Fruit fly (Drosophila melanogaster) whole organism, embryonic: ENCODE measurements around the gene CG32102.

Source experiments
- Atf6 ChIP-seq: fragments of 200-800 bp; sonication (Bioruptor generic); IDR thresholded peaks from 2 replicates; pipeline ENCODE4 v1.3.6; 2022; ENCODE audit warnings: missing biosample characterization, missing genetic modification characterization
- CG10209 ChIP-seq: fragments of 200-800 bp; sonication (Bioruptor generic); optimal IDR thresholded peaks from 3 replicates; lab custom pipeline; 2017; ENCODE audit warnings: missing biosample characterization, mild to moderate bottlenecking, missing genetic modification characterization, missing genetic modification reagents
- CG10462 ChIP-seq: fragments of 200-800 bp; sonication (Bioruptor generic); optimal IDR thresholded peaks from 2 replicates; lab custom pipeline; 2016; ENCODE audit warnings: missing biosample characterization, missing genetic modification characterization
- CG11093 ChIP-seq: fragments of 200-800 bp; sonication (Bioruptor generic); IDR thresholded peaks from 3 replicates; pipeline ENCODE4 v1.3.6; 2022; ENCODE audit warnings: missing biosample characterization, missing genetic modification characterization
- CG12219 ChIP-seq: fragments of 200-800 bp; sonication (Bioruptor generic); optimal IDR thresholded peaks from 3 replicates; lab custom pipeline; 2018; ENCODE audit warnings: missing biosample characterization, mild to moderate bottlenecking, missing genetic modification characterization
- CG1233 ChIP-seq: fragments of 200-800 bp; sonication (Bioruptor generic); optimal IDR thresholded peaks from 4 replicates; lab custom pipeline; 2018; ENCODE audit warnings: missing biosample characterization, mild to moderate bottlenecking, missing genetic modification characterization
- CG12391 ChIP-seq: fragments of 200-800 bp; sonication (Bioruptor generic); optimal IDR thresholded peaks from 3 replicates; lab custom pipeline; 2018; ENCODE audit warnings: missing biosample characterization, mild to moderate bottlenecking, missing genetic modification characterization, moderate library complexity
- CG13123 ChIP-seq: fragments of 200-800 bp; sonication (Bioruptor generic); optimal IDR thresholded peaks from 2 replicates; lab custom pipeline; 2016; ENCODE audit warnings: missing biosample characterization, missing genetic modification characterization
- CG14667 ChIP-seq: fragments of 200-800 bp; sonication (Bioruptor generic); IDR thresholded peaks from 2 replicates; pipeline ENCODE4 v1.3.6; 2022; ENCODE audit warnings: missing biosample characterization, missing genetic modification characterization
- CG15269 ChIP-seq: fragments of 200-800 bp; sonication (Bioruptor generic); optimal IDR thresholded peaks from 2 replicates; lab custom pipeline; 2018; ENCODE audit warnings: missing biosample characterization, mild to moderate bottlenecking, missing genetic modification characterization, moderate library complexity
- CG15696 ChIP-seq: fragments of 200-800 bp; sonication (Bioruptor generic); optimal IDR thresholded peaks from 2 replicates; lab custom pipeline; 2019; ENCODE audit warnings: missing biosample characterization, mild to moderate bottlenecking, missing genetic modification characterization, moderate library complexity
- CG16815 ChIP-seq: fragments of 200-800 bp; sonication (Bioruptor generic); optimal IDR thresholded peaks from 3 replicates; lab custom pipeline; 2017; ENCODE audit warnings: missing biosample characterization, mild to moderate bottlenecking, missing genetic modification characterization
- CG17328 ChIP-seq: fragments of 200-800 bp; sonication (Bioruptor generic); IDR thresholded peaks from 2 replicates; pipeline ENCODE4 v1.3.6; 2022; ENCODE audit warnings: missing biosample characterization, missing genetic modification characterization
- CG17361 ChIP-seq: fragments of 200-800 bp; sonication (Bioruptor generic); IDR thresholded peaks from 3 replicates; pipeline ENCODE4 v1.3.6; 2022; ENCODE audit warnings: missing biosample characterization, missing genetic modification characterization
- CG2116 ChIP-seq: fragments of 200-800 bp; sonication (Bioruptor generic); optimal IDR thresholded peaks from 3 replicates; lab custom pipeline; 2018; ENCODE audit warnings: missing biosample characterization, mild to moderate bottlenecking, missing genetic modification characterization
- CG3065 ChIP-seq: fragments of 200-800 bp; sonication (Bioruptor generic); optimal IDR thresholded peaks from 2 replicates; lab custom pipeline; 2016; ENCODE audit warnings: missing biosample characterization, missing genetic modification characterization
- CG3281 ChIP-seq: fragments of 200-800 bp; sonication (Bioruptor generic); optimal IDR thresholded peaks from 3 replicates; lab custom pipeline; 2017; ENCODE audit warnings: missing biosample characterization, mild to moderate bottlenecking, missing genetic modification characterization
- CG34224 ChIP-seq: fragments of 200-800 bp; sonication (Bioruptor generic); IDR thresholded peaks from 3 replicates; pipeline ENCODE4 v1.3.6; 2022; ENCODE audit warnings: missing biosample characterization, missing genetic modification characterization; ENCODE audit not compliant: partially characterized antibody
- CG4820 ChIP-seq: fragments of 200-800 bp; sonication (Bioruptor generic); optimal IDR thresholded peaks from 3 replicates; lab custom pipeline; 2016; ENCODE audit warnings: missing biosample characterization, missing genetic modification characterization
- CG6254 ChIP-seq: fragments of 200-800 bp; sonication (Bioruptor generic); optimal IDR thresholded peaks from 3 replicates; lab custom pipeline; 2017; ENCODE audit warnings: mild to moderate bottlenecking, missing biosample characterization, missing genetic modification reagents, missing genetic modification characterization
- CG8924 ChIP-seq: fragments of 200-800 bp; optimal IDR thresholded peaks from 3 replicates; lab custom pipeline; 2019; ENCODE audit warnings: missing biosample characterization, mild to moderate bottlenecking, missing genetic modification characterization, moderate library complexity
- CG9727 ChIP-seq: fragments of 200-800 bp; sonication (Bioruptor generic); optimal IDR thresholded peaks from 3 replicates; lab custom pipeline; 2017; ENCODE audit warnings: missing biosample characterization, mild to moderate bottlenecking, missing genetic modification characterization
- CG9876 ChIP-seq: fragments of 200-800 bp; sonication (Bioruptor generic); optimal IDR thresholded peaks from 2 replicates; lab custom pipeline; 2016; ENCODE audit warnings: missing biosample characterization, missing genetic modification characterization
- D19A ChIP-seq: fragments of 200-800 bp; optimal IDR thresholded peaks from 3 replicates; lab custom pipeline; 2019; ENCODE audit warnings: missing biosample characterization, mild to moderate bottlenecking, missing genetic modification characterization, moderate library complexity
- Dll ChIP-seq: fragments of 200-800 bp; sonication (Bioruptor generic); IDR thresholded peaks from 4 replicates; pipeline ENCODE4 v1.3.6; 2022; ENCODE audit warnings: missing biosample characterization, missing genetic modification characterization; ENCODE audit not compliant: partially characterized antibody
- E2f1 ChIP-seq: fragments of 200-800 bp; sonication (Bioruptor generic); IDR thresholded peaks from 2 replicates; pipeline ENCODE4 v1.3.6; 2022; ENCODE audit warnings: missing biosample characterization, missing genetic modification characterization
- Eip74EF ChIP-seq, 2 experiments: fragments of 200-800 bp in 1 of 2; fragments of >200 bp in 1 of 2; sonication (Bioruptor generic) in 1 of 2; optimal IDR thresholded peaks; 2 replicates each; lab custom pipeline; 2017 to 2019; ENCODE audit warnings: missing biosample characterization in 2 of 2, missing genetic modification characterization in 2 of 2, mild to moderate bottlenecking in 1 of 2, moderate library complexity in 1 of 2
- Gug ChIP-seq: fragments of 200-800 bp; sonication (Bioruptor generic); IDR thresholded peaks from 4 replicates; pipeline ENCODE4 v1.3.6; 2022; ENCODE audit warnings: missing biosample characterization, missing genetic modification characterization
- Kr ChIP-seq: fragments of 200-800 bp; sonication (Bioruptor generic); optimal IDR thresholded peaks from 2 replicates; lab custom pipeline; 2017; ENCODE audit warnings: missing biosample characterization, mild to moderate bottlenecking, missing genetic modification characterization
- NfI ChIP-seq: fragments of 200-800 bp; sonication (Bioruptor generic); optimal IDR thresholded peaks from 3 replicates; lab custom pipeline; 2018; ENCODE audit warnings: missing biosample characterization, mild to moderate bottlenecking, missing genetic modification characterization, moderate library complexity
- Opbp ChIP-seq: fragments of 200-800 bp; sonication (Bioruptor generic); IDR thresholded peaks from 3 replicates; pipeline ENCODE4 v1.3.6; 2022; ENCODE audit warnings: missing biosample characterization, missing genetic modification characterization; ENCODE audit not compliant: partially characterized antibody
- Ssrp ChIP-seq: fragments of 200-800 bp; sonication (Bioruptor generic); optimal IDR thresholded peaks from 2 replicates; lab custom pipeline; 2018; ENCODE audit warnings: missing biosample characterization, mild to moderate bottlenecking, missing genetic modification characterization, moderate library complexity
- bsh ChIP-seq, 2 experiments: fragments of 200-800 bp; sonication (Bioruptor generic); optimal IDR thresholded peaks; 2 replicates each; lab custom pipeline; 2017 to 2018; ENCODE audit warnings: mild to moderate bottlenecking in 2 of 2, missing biosample characterization in 2 of 2, missing genetic modification characterization in 2 of 2, moderate library complexity in 1 of 2
- dimm ChIP-seq: fragments of 200-800 bp; sonication (Bioruptor generic); IDR thresholded peaks from 2 replicates; pipeline ENCODE4 v1.3.6; 2022; ENCODE audit warnings: missing biosample characterization, missing genetic modification characterization
- dmrt99B ChIP-seq: fragments of 200-800 bp; sonication (Bioruptor generic); optimal IDR thresholded peaks from 2 replicates; lab custom pipeline; 2018; ENCODE audit warnings: missing biosample characterization, mild to moderate bottlenecking, missing genetic modification characterization, moderate library complexity
- fd96Cb ChIP-seq: fragments of 200-800 bp; sonication (Bioruptor generic); optimal IDR thresholded peaks from 2 replicates; lab custom pipeline; 2018; ENCODE audit warnings: missing biosample characterization, mild to moderate bottlenecking, missing genetic modification characterization, moderate library complexity
- maf-S ChIP-seq: fragments of 200-800 bp; sonication (Bioruptor generic); optimal IDR thresholded peaks from 2 replicates; lab custom pipeline; 2016; ENCODE audit warnings: missing biosample characterization, missing genetic modification characterization
- odd ChIP-seq: fragments of 200-800 bp; sonication (Bioruptor generic); optimal IDR thresholded peaks from 2 replicates; lab custom pipeline; 2017; ENCODE audit warnings: missing biosample characterization, mild to moderate bottlenecking, missing genetic modification characterization
- phol ChIP-seq: fragments of 200-800 bp; sonication (Bioruptor generic); optimal IDR thresholded peaks from 3 replicates; lab custom pipeline; 2018; ENCODE audit warnings: missing biosample characterization, mild to moderate bottlenecking, missing genetic modification characterization, moderate library complexity
- pnt ChIP-seq: fragments of 200-800 bp; sonication (Bioruptor generic); optimal IDR thresholded peaks from 3 replicates; lab custom pipeline; 2016; ENCODE audit warnings: missing biosample characterization, missing genetic modification characterization
- prd ChIP-seq, 3 experiments: fragments of >200 bp in 2 of 3; fragments of 200-800 bp in 1 of 3; sonication (Bioruptor generic) in 1 of 3; optimal IDR thresholded peaks in 2 of 3; IDR thresholded peaks in 1 of 3; 2 replicates in 2 of 3; 3 replicates in 1 of 3; pipeline versions ENCODE4 v1.3.6 to Lab custom; 2017 to 2022; ENCODE audit warnings: missing biosample characterization in 1 of 3, missing genetic modification characterization in 1 of 3
- pzg ChIP-seq: fragments of 200-800 bp; sonication (Bioruptor generic); optimal IDR thresholded peaks from 3 replicates; lab custom pipeline; 2018; ENCODE audit warnings: missing biosample characterization, mild to moderate bottlenecking, missing genetic modification characterization, moderate library complexity
- schlank ChIP-seq: fragments of 200-800 bp; sonication (Bioruptor generic); optimal IDR thresholded peaks from 2 replicates; lab custom pipeline; 2018; ENCODE audit warnings: missing biosample characterization, mild to moderate bottlenecking, missing genetic modification characterization
- sens ChIP-seq: fragments of 200-800 bp; sonication (Bioruptor generic); peaks from one replicate; lab custom pipeline; 2016; ENCODE audit warnings: missing biosample characterization, missing genetic modification characterization
- trh ChIP-seq: fragments of 200-800 bp; sonication (Bioruptor generic); optimal IDR thresholded peaks from 2 replicates; lab custom pipeline; 2016; ENCODE audit warnings: missing biosample characterization, missing genetic modification characterization
- tup ChIP-seq: fragments of 200-800 bp; sonication (Bioruptor generic); optimal IDR thresholded peaks from 2 replicates; lab custom pipeline; 2016; ENCODE audit warnings: missing biosample characterization, mild to moderate bottlenecking, missing genetic modification characterization, moderate library complexity
- wor ChIP-seq: fragments of 200-800 bp; sonication (Bioruptor generic); IDR thresholded peaks from 2 replicates; pipeline ENCODE4 v1.3.6; 2022; ENCODE audit warnings: missing biosample characterization, missing genetic modification characterization
- yki ChIP-seq: fragments of >200 bp; optimal IDR thresholded peaks from 3 replicates; lab custom pipeline; 2018
- zen ChIP-seq: fragments of 200-800 bp; sonication (Bioruptor generic); optimal IDR thresholded peaks from 3 replicates; lab custom pipeline; 2018; ENCODE audit warnings: missing biosample characterization, mild to moderate bottlenecking, missing genetic modification characterization, moderate library complexity
- zf30C ChIP-seq: fragments of 200-800 bp; sonication (Bioruptor generic); optimal IDR thresholded peaks from 3 replicates; lab custom pipeline; 2018; ENCODE audit warnings: missing biosample characterization, mild to moderate bottlenecking, missing genetic modification characterization

Gene CG32102

DNA sequence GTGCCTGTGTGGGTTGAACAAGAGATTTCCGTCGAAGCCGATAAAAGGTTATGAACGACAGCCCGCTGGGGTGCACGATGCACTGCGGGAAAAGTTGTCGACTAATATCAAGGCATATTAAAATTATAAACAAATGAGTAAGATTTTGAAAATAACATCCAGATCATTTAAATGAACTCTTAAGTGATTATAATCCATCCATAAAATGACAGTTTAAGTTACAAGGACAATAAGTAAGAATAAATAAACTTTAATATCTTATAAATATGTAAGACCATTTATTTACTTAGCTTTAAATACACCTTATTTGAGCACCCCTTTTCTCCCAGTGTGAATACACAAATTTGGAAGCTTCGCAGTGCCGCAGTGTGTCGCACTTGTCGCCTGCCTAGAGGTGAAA is 25.5 kb downstream of the CG32102 start (continued):
- TF ChIP-seq Opbp (no peak), CG3065 (GFP tag; lab: Kevin White, UChicago) (no peak), CG15269 (tag; lab: Kevin White, UChicago) (no peak), E2f1 (GFP tag; lab: Robert Waterston, UW) (no peak), yki (lab: Kevin White, UChicago) (no peak), sens (GFP tag; lab: Kevin White, UChicago) (peak; percentile 19), phol (tag; lab: Kevin White, UChicago) (peak; percentile 59), CG6254 (peak; percentile 63), Atf6 (GFP tag; lab: Robert Waterston, UW) (no peak), Eip74EF (GFP tag; optimal IDR thresholded peaks at IDR 0.05; lab: Kevin White, UChicago) (no peak), prd (optimal IDR thresholded peaks at IDR 0.05; lab: Kevin White, UChicago) (no peak), prd (GFP tag; IDR thresholded peaks at IDR 0.05; lab: Robert Waterston, UW) (0 out of 3 replicates have a peak, but pooled peaks have one; percentile 13), CG12391 (peak; percentile 36), tup (no peak), wor (GFP tag; lab: Robert Waterston, UW) (no peak), pzg (GFP tag; lab: Kevin White, UChicago) (no peak), dimm (GFP tag; lab: Robert Waterston, UW) (no peak), odd (GFP tag; lab: Kevin White, UChicago) (no peak), Ssrp (tag; lab: Kevin White, UChicago) (peak; percentile 21), CG4820 (GFP tag; lab: Kevin White, UChicago) (peak; percentile 14), CG3281 (GFP tag; lab: Kevin White, UChicago) (no peak), CG16815 (GFP tag; lab: Kevin White, UChicago) (peak; percentile 21), fd96Cb (tag; lab: Kevin White, UChicago) (peak; percentile 54), CG17328 (peak; percentile 26; the same call in 1 of the 2 replicates), CG11093 (GFP tag; lab: Robert Waterston, UW) (no peak), CG2116 (no peak), Dll (GFP tag; lab: Robert Waterston, UW) (no peak), CG10209 (GFP tag; lab: Kevin White, UChicago) (peak; percentile 6), dmrt99B (tag; lab: Kevin White, UChicago) (no peak), D19A (tag; lab: Kevin White, UChicago) (peak; percentile 15), CG15696 (tag; lab: Kevin White, UChicago) (peak; percentile 67), NfI (GFP tag; lab: Kevin White, UChicago) (no peak), CG13123 (GFP tag; lab: Kevin White, UChicago) (no peak), Gug (no peak), CG34224 (no peak), maf-S (GFP tag; lab: Kevin White, UChicago) (no peak), CG9727 (peak; percentile 61), pnt (GFP tag; lab: Kevin White, UChicago) (no peak), CG8924 (tag; lab: Kevin White, UChicago) (peak; percentile 41), CG10462 (GFP tag; lab: Kevin White, UChicago) (no peak), CG9876 (no peak), zen (peak; percentile 46), CG14667 (GFP tag; lab: Robert Waterston, UW) (no peak), bsh (GFP tag; optimal IDR thresholded peaks at IDR 0.05; lab: Kevin White, UChicago) (peak in 1 of 2 experiments; percentile 22), CG12219 (no peak), schlank (tag; lab: Kevin White, UChicago) (no peak), Kr (GFP tag; lab: Kevin White, UChicago) (no peak), CG1233 (no peak), CG17361 (GFP tag; lab: Robert Waterston, UW) (peak; percentile 50; the same call in 2 of the 3 replicates), trh (GFP tag; lab: Kevin White, UChicago) (no peak), zf30C (peak; percentile 68)
